Worm (Caenorhabditis elegans): ENCODE results near the gene pigt-1.

Gene pigt-1

ce11 chrV:10954334-10954733, 4.3 kb downstream of the pigt-1 start, which contains the start of gene clec-221:
Gene clec-221 (minus strand): TSS chrV:10954434.
- TF ChIP-seq lin-35 (GFP tag; optimal IDR thresholded peaks at IDR 0.05): peak in 1 of 3 experiments; percentile 22
- no peak for TF ChIP-seq K12H6.12 (tag; optimal IDR thresholded peaks at IDR 0.05)

- no peak for TF ChIP-seq fkh-3 (tag; optimal IDR thresholded peaks at IDR 0.05)
- TF ChIP-seq F10E7.11 (tag; optimal IDR thresholded peaks at IDR 0.05): no peak
- no peak for TF ChIP-seq lsy-27 (tag; optimal IDR thresholded peaks at IDR 0.05; ENCODE audit: borderline replicate concordance, insufficient read depth)
- no peak for TF ChIP-seq snpc-1.1 (tag; optimal IDR thresholded peaks at IDR 0.05; ENCODE audit: insufficient read depth)
- no peak for TF ChIP-seq B0019.2 (GFP tag; conservative IDR thresholded peaks at IDR 0.05)
- no peak for TF ChIP-seq ceh-27 (GFP tag; optimal IDR thresholded peaks at IDR 0.05)
- no peak for TF ChIP-seq madf-8 (GFP tag; conservative IDR thresholded peaks at IDR 0.05)
- TF ChIP-seq attf-3 (GFP tag; conservative IDR thresholded peaks at IDR 0.05): no peak
- TF ChIP-seq ztf-3 (GFP tag; optimal IDR thresholded peaks at IDR 0.05): no peak
- TF ChIP-seq hrde-1 (tag; optimal IDR thresholded peaks at IDR 0.05; ENCODE audit: borderline replicate concordance): no peak
- TF ChIP-seq ccch-3 (GFP tag; optimal IDR thresholded peaks at IDR 0.05): no peak
- no peak for TF ChIP-seq hmg-1.2 (GFP tag; IDR thresholded peaks at IDR 0.05)
- peak; percentile 75; the same call in 1 of the 2 replicates for TF ChIP-seq Y56A3A.18 (GFP tag; IDR thresholded peaks at IDR 0.05)
- no peak for TF ChIP-seq nfya-2 (GFP tag; IDR thresholded peaks at IDR 0.05)
- TF ChIP-seq sptf-2 (GFP tag; optimal IDR thresholded peaks at IDR 0.05): no peak
- no peak for TF ChIP-seq mel-28 (tag; optimal IDR thresholded peaks at IDR 0.05; ENCODE audit: borderline replicate concordance)
- no peak for TF ChIP-seq lin-54 (GFP tag; optimal IDR thresholded peaks at IDR 0.05)
- TF ChIP-seq nhr-90 (tag; optimal IDR thresholded peaks at IDR 0.05): peak; percentile 30
- TF ChIP-seq B0261.1 (tag; optimal IDR thresholded peaks at IDR 0.05): no peak
- TF ChIP-seq B0336.3 (GFP tag; IDR thresholded peaks at IDR 0.05): peak; percentile 82
- TF ChIP-seq ZK185.1 (tag; optimal IDR thresholded peaks at IDR 0.05; ENCODE audit: poor library complexity, severe bottlenecking): no peak
- no peak for TF ChIP-seq ztf-28 (GFP tag; IDR thresholded peaks at IDR 0.05)
- no peak for TF ChIP-seq Y67H2A.10 (GFP tag; conservative IDR thresholded peaks at IDR 0.05)
- TF ChIP-seq ets-4 (GFP tag; optimal IDR thresholded peaks at IDR 0.05): no peak
- no peak for TF ChIP-seq nhr-120 (GFP tag; IDR thresholded peaks at IDR 0.05)
- no peak for TF ChIP-seq ceh-79 (tag; optimal IDR thresholded peaks at IDR 0.05)
- no peak for TF ChIP-seq snpc-4 (GFP tag; optimal IDR thresholded peaks at IDR 0.05)
- TF ChIP-seq snpc-4 (tag; optimal IDR thresholded peaks at IDR 0.05): no peak
- no peak for TF ChIP-seq die-1 (tag; optimal IDR thresholded peaks at IDR 0.05)
- no peak for TF ChIP-seq Y95B8A.8 (GFP tag; IDR thresholded peaks at IDR 0.05)
- TF ChIP-seq nhr-179 (tag; optimal IDR thresholded peaks at IDR 0.05): no peak
- no peak for TF ChIP-seq egl-44 (GFP tag; IDR thresholded peaks at IDR 0.05)
- no peak for TF ChIP-seq cebp-1 (GFP tag; IDR thresholded peaks at IDR 0.05)
- peak; percentile 78 for TF ChIP-seq cebp-1 (tag; optimal IDR thresholded peaks at IDR 0.05)
- TF ChIP-seq hsf-1 (GFP tag; IDR thresholded peaks at IDR 0.05): no peak
- no peak for TF ChIP-seq rpc-1 (optimal IDR thresholded peaks at IDR 0.05)
- TF ChIP-seq rpc-1 (tag; optimal IDR thresholded peaks at IDR 0.05): no peak
- TF ChIP-seq dpff-1 (tag; optimal IDR thresholded peaks at IDR 0.05): no peak
- no peak for TF ChIP-seq egrh-3 (GFP tag; IDR thresholded peaks at IDR 0.05)
- TF ChIP-seq nhr-80 (tag; optimal IDR thresholded peaks at IDR 0.05): no peak
- TF ChIP-seq snpc-1.3 (tag; optimal IDR thresholded peaks at IDR 0.05; ENCODE audit: insufficient read depth): no peak
- TF ChIP-seq akir-1 (GFP tag; optimal IDR thresholded peaks at IDR 0.05): no peak
- no peak for TF ChIP-seq ceh-58 (GFP tag; IDR thresholded peaks at IDR 0.05)
- TF ChIP-seq K11D2.4 (GFP tag; IDR thresholded peaks at IDR 0.05): peak; percentile 47
Observed at ce11 chrV:10953471-10954155, 5.0 kb downstream of the pigt-1 start.
